Worm (Caenorhabditis elegans): ENCODE results near the gene T14B4.19.

T14B4.19 gene

DNA sequence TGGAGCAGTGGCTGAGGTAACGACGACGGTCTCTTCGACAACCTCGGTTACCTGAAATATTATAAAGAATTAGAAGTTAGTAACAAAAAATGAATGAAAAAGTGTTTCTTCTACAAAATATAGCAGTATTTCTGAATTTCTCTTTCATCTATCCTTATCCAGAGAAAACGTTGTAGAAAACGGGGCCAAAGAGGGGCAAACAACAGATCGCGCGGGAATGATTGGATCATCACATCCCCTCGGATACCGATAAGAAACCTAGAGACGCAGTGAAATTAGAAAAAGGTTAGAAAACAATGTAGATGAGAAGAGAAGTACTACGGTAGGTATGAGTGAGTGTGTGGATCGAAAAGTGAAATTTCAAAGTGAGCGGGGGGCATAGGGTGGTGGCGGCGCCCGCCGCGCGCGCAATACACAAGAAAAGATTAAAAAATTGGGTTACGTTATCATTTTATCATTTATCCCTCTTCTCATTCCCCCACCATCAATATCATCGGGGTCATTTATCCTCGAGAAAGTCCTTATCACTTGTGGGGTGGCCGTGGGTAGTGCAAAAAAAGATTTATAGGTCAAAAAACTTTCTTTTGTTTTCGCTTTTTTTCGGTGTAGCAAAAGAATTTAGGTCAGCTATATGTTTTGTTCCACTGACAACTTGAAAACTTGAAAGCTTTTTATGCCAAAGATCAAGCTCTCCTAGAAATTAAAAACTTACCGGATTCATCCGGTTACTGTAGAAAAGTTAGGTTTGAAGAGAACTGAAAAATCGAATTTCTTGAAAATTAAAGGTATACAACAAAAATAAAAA, at the start of gene T14B4.19, which contains the start of gene dpy-10:
TSS of gene T14B4.19 (minus strand) at position 755 of the 805 bp plus-strand sequence.
TSS of gene dpy-10 (minus strand) at position 51 of the 805 bp plus-strand sequence.
- peak; percentile 92 for TF ChIP-seq nhr-21 (tag; optimal IDR thresholded peaks at IDR 0.05)
- peak; percentile 92 for TF ChIP-seq blmp-1 (tag; optimal IDR thresholded peaks at IDR 0.05; ENCODE audit: insufficient read depth)
- no peak for TF ChIP-seq alr-1 (tag; optimal IDR thresholded peaks at IDR 0.05)
- no peak for TF ChIP-seq dmd-4 (tag; optimal IDR thresholded peaks at IDR 0.05)
- no peak for TF ChIP-seq R02D3.7 (tag; optimal IDR thresholded peaks at IDR 0.05)
- TF ChIP-seq peb-1 (tag; optimal IDR thresholded peaks at IDR 0.05): no peak
- no peak for TF ChIP-seq Y55F3AM.14 (GFP tag; optimal IDR thresholded peaks at IDR 0.05)
- peak in 1 of 2 experiments; percentile 63 for TF ChIP-seq lsy-2 (tag; optimal IDR thresholded peaks at IDR 0.05)
- no peak for TF ChIP-seq lin-39 (tag; optimal IDR thresholded peaks at IDR 0.05)
- peak; percentile 51 for TF ChIP-seq sma-3 (GFP tag; optimal IDR thresholded peaks at IDR 0.05)
- no peak for TF ChIP-seq nhr-6 (tag; optimal IDR thresholded peaks at IDR 0.05)
- no peak for TF ChIP-seq ama-1 (optimal IDR thresholded peaks at IDR 0.05)
- TF ChIP-seq sem-4 (tag; optimal IDR thresholded peaks at IDR 0.05): peak; percentile 16
- TF ChIP-seq elt-1 (tag; optimal IDR thresholded peaks at IDR 0.05): peak; percentile 42
- peak; percentile 33 for TF ChIP-seq fos-1 (tag; optimal IDR thresholded peaks at IDR 0.05)
- peak; percentile 9 for TF ChIP-seq egl-27 (tag; optimal IDR thresholded peaks at IDR 0.05)
- peak; percentile 84 for TF ChIP-seq sma-9 (GFP tag; optimal IDR thresholded peaks at IDR 0.05)
- TF ChIP-seq sma-9 (tag; optimal IDR thresholded peaks at IDR 0.05): no peak
- TF ChIP-seq nhr-12 (tag; optimal IDR thresholded peaks at IDR 0.05): no peak
- no peak for TF ChIP-seq nhr-237 (tag; optimal IDR thresholded peaks at IDR 0.05)

DNA sequence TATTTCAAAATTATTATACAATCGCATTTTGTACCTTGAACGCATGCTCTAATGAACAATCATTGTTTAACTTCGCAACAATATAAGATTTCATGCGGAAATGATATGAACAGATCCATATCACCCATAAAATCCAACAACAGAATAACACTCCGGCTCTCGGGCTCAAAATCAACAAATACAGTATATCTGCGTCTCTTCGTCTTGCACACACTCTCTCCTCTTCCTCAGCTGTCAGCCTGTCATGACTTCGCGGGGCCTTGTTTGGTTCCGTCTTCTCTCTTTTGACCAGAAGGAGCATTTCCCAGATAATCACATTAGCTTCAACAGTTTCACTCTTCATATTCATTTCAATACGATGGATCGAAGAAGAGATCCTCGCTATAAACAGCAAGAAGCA, 43.5 kb upstream of the T14B4.19 start, which contains the start of gene F41G3.3:
TSS of gene F41G3.3 (plus strand) at position 301 of the 400 bp plus-strand sequence.
- TF ChIP-seq mab-5 (tag; optimal IDR thresholded peaks at IDR 0.05) (no peak), ZK546.5 (tag; optimal IDR thresholded peaks at IDR 0.05) (no peak), sma-9 (GFP tag; optimal IDR thresholded peaks at IDR 0.05) (no peak), sma-9 (tag; optimal IDR thresholded peaks at IDR 0.05) (no peak), sma-3 (GFP tag; optimal IDR thresholded peaks at IDR 0.05) (no peak), crh-2 (tag; optimal IDR thresholded peaks at IDR 0.05) (no peak), lin-39 (tag; optimal IDR thresholded peaks at IDR 0.05) (no peak), ama-1 (optimal IDR thresholded peaks at IDR 0.05) (no peak), unc-55 (GFP tag; optimal IDR thresholded peaks at IDR 0.05) (no peak), egl-27 (tag; optimal IDR thresholded peaks at IDR 0.05) (no peak), nhr-23 (tag; optimal IDR thresholded peaks at IDR 0.05) (no peak), ztf-4 (tag; optimal IDR thresholded peaks at IDR 0.05) (no peak), nhr-21 (tag; optimal IDR thresholded peaks at IDR 0.05) (no peak)

DNA sequence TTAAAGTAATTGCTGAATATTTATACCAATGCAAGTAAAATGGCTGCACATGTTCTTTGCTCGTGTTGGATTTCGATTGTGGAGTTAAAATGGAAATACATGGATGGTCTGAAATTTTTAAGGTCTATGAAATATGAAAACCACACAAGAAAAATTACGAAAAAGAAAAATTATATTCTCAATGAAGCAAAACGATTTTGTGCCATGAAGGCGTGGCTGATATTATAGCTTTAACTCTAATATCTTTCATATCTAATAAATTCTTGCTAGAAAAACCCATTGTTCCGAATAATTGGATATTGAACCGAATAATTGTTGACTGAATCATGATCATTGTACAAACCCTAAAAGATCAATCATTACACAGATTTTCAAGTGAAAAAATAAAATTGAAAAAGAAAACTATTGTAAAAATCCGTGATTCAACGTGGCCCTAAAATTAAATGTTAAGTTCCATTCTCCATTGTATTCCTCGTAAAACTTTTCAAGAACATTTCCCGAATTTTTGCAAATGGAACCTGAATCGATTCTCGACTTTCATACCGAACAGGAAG, 42.0 kb upstream of the T14B4.19 start, which contains the start of the genes srx-95 and fis-1:
TSS of gene srx-95 (minus strand) at position 101 of the 554 bp plus-strand sequence.
TSS of gene fis-1 (plus strand) at position 504 of the 554 bp plus-strand sequence.
- TF ChIP-seq sem-4 (tag; optimal IDR thresholded peaks at IDR 0.05) (no peak), nhr-11 (tag; optimal IDR thresholded peaks at IDR 0.05) (no peak), ztf-4 (tag; optimal IDR thresholded peaks at IDR 0.05) (no peak), gmeb-1 (tag; optimal IDR thresholded peaks at IDR 0.05) (no peak)

DNA sequence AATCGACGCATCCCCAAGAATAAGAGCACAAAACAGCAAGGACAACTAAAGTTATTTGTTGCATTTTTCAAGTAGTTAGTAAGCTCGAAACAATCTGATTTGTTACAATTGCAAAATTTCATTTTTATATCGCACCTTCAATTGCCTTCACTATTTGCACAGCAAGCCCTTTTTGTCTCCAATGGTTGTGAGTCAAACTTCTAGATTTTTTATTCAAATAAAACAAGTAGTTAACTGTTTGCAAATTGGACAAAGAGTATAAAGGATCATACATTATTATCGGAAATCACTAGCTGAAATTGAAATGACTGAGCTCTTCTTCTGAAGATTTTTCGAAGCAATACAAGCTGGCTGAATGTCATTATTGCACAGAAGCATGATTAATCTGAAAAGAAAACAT, 40.1 kb upstream of the T14B4.19 start, which contains the start of gene F41G3.21:
TSS of gene F41G3.21 (minus strand) at position 101 of the 400 bp plus-strand sequence.
- TF ChIP-seq R02D3.7 (tag; optimal IDR thresholded peaks at IDR 0.05) (no peak), unc-55 (GFP tag; optimal IDR thresholded peaks at IDR 0.05) (no peak), nhr-25 (tag; optimal IDR thresholded peaks at IDR 0.05) (no peak), ztf-11 (tag; optimal IDR thresholded peaks at IDR 0.05) (no peak), ceh-82 (tag; optimal IDR thresholded peaks at IDR 0.05) (no peak), ZK546.5 (tag; optimal IDR thresholded peaks at IDR 0.05) (no peak), aly-2 (tag; optimal IDR thresholded peaks at IDR 0.05) (no peak), mab-5 (tag; optimal IDR thresholded peaks at IDR 0.05) (no peak), lin-13 (GFP tag; optimal IDR thresholded peaks at IDR 0.05) (no peak), gmeb-1 (tag; optimal IDR thresholded peaks at IDR 0.05) (no peak), sma-9 (GFP tag; optimal IDR thresholded peaks at IDR 0.05) (no peak), sma-9 (tag; optimal IDR thresholded peaks at IDR 0.05) (no peak), snpc-4 (tag; optimal IDR thresholded peaks at IDR 0.05) (no peak), nhr-10 (tag; optimal IDR thresholded peaks at IDR 0.05) (no peak), lin-39 (tag; optimal IDR thresholded peaks at IDR 0.05) (no peak)
